Worm (Caenorhabditis elegans) whole organism, early embryonic: Measurements from ENCODE around the gene lem-2.

Experiments
- B0310.2 ChIP-seq: sonication (generic microtip); optimal IDR thresholded peaks from 2 replicates; lab custom pipeline; 2016; ENCODE audit warnings: mild to moderate bottlenecking, missing genetic modification characterization, missing compliant biosample characterization
- F13C5.2 ChIP-seq: sonication (generic microtip); optimal IDR thresholded peaks from 2 replicates; lab custom pipeline; 2017; ENCODE audit warnings: mild to moderate bottlenecking, missing genetic modification characterization, inconsistent platforms, missing compliant biosample characterization
- aly-1 ChIP-seq: sonication (generic microtip); optimal IDR thresholded peaks from 2 replicates; lab custom pipeline; 2016; ENCODE audit warnings: missing genetic modification characterization, missing compliant biosample characterization
- ama-1 ChIP-seq: fragments of 150-350 bp; optimal IDR thresholded peaks from 2 replicates; lab custom pipeline; 2014
- ceh-13 ChIP-seq: fragments of 200-800 bp; sonication (Bioruptor generic); optimal IDR thresholded peaks from 2 replicates; lab custom pipeline; 2018; ENCODE audit warnings: mild to moderate bottlenecking, missing genetic modification characterization, missing compliant biosample characterization
- ceh-36 ChIP-seq: sonication (generic microtip); optimal IDR thresholded peaks from 2 replicates; lab custom pipeline; 2016; ENCODE audit warnings: missing genetic modification characterization, inconsistent platforms, missing compliant biosample characterization
- ets-7 ChIP-seq: sonication (generic microtip); optimal IDR thresholded peaks from 2 replicates; lab custom pipeline; 2016; ENCODE audit warnings: missing genotype, missing genetic modification characterization, missing compliant biosample characterization
- flt-1 ChIP-seq: fragments of 200-800 bp; sonication (Bioruptor generic); IDR thresholded peaks from 2 replicates; pipeline ENCODE4 v1.3.6; 2022; ENCODE audit warnings: missing genetic modification characterization, missing compliant biosample characterization
- hmbx-1 ChIP-seq: sonication (generic microtip); optimal IDR thresholded peaks from 2 replicates; lab custom pipeline; 2016; ENCODE audit warnings: mild to moderate bottlenecking, missing genetic modification characterization, missing compliant biosample characterization
- hmg-4 ChIP-seq: fragments of 200-800 bp; sonication (Bioruptor generic); optimal IDR thresholded peaks from 2 replicates; lab custom pipeline; 2018; ENCODE audit warnings: mild to moderate bottlenecking, missing genetic modification characterization, missing compliant biosample characterization
- hnd-1 ChIP-seq: sonication (generic microtip); optimal IDR thresholded peaks from 2 replicates; lab custom pipeline; 2016; ENCODE audit warnings: missing genetic modification characterization, missing compliant biosample characterization
- pes-1 ChIP-seq: fragments of 200-800 bp; sonication (Bioruptor generic); IDR thresholded peaks from 2 replicates; pipeline ENCODE4 v1.3.6; 2022; ENCODE audit warnings: missing genetic modification reagents, missing genetic modification characterization, missing compliant biosample characterization
- scrt-1 ChIP-seq: fragments of 200-800 bp; sonication (Bioruptor generic); IDR thresholded peaks from 2 replicates; pipeline ENCODE4 v1.3.6; 2022; ENCODE audit warnings: missing genetic modification characterization, missing compliant biosample characterization
- sea-1 ChIP-seq: fragments of 200-800 bp; sonication (Bioruptor generic); conservative IDR thresholded peaks from 2 replicates; pipeline ENCODE4 v1.3.6; 2022; ENCODE audit warnings: missing genetic modification characterization, missing compliant biosample characterization
- tbx-11 ChIP-seq: fragments of 200-800 bp; sonication (Bioruptor generic); IDR thresholded peaks from 2 replicates; pipeline ENCODE4 v1.3.6; 2022; ENCODE audit warnings: missing genetic modification characterization, missing compliant biosample characterization
- tbx-37 ChIP-seq: fragments of 200-800 bp; sonication (Bioruptor generic); conservative IDR thresholded peaks from 2 replicates; pipeline ENCODE4 v1.3.6; 2022; ENCODE audit warnings: missing genetic modification reagents, missing genetic modification characterization, missing compliant biosample characterization
- tra-4 ChIP-seq: sonication (generic microtip); optimal IDR thresholded peaks from 2 replicates; lab custom pipeline; 2017; ENCODE audit warnings: missing genetic modification characterization, missing compliant biosample characterization

lem-2 gene

ce11 chrII:14055717-14056116 is 7.5 kb upstream of the lem-2 start:
- TF ChIP-seq tbx-11 (GFP tag; lab: Robert Waterston, UW): no peak
- no peak for TF ChIP-seq flt-1
- no peak for TF ChIP-seq hmbx-1 (tag; lab: Kevin White, UChicago)
- no peak for TF ChIP-seq ama-1 (lab: Kevin White, UChicago)
- TF ChIP-seq tbx-37 (GFP tag; lab: Robert Waterston, UW): no peak
- TF ChIP-seq hmg-4 (GFP tag; lab: Kevin White, UChicago): no peak
- TF ChIP-seq hnd-1 (tag; lab: Kevin White, UChicago): no peak
- no peak for TF ChIP-seq aly-1
- TF ChIP-seq sea-1 (GFP tag; lab: Robert Waterston, UW): no peak
- no peak for TF ChIP-seq tra-4 (tag; lab: Kevin White, UChicago)
- TF ChIP-seq B0310.2 (tag; lab: Kevin White, UChicago): no peak
- no peak for TF ChIP-seq F13C5.2 (tag; lab: Kevin White, UChicago)
- no peak for TF ChIP-seq scrt-1 (GFP tag; lab: Robert Waterston, UW)

- TF ChIP-seq scrt-1 (GFP tag; lab: Robert Waterston, UW): peak; percentile 36; the same call in 1 of the 2 replicates
- no peak for TF ChIP-seq ets-7
- peak; percentile 88 for TF ChIP-seq F13C5.2 (tag; lab: Kevin White, UChicago)
- TF ChIP-seq pes-1 (GFP tag; lab: Robert Waterston, UW): peak; percentile 68
- TF ChIP-seq flt-1: peak; percentile 72
- peak; percentile 60; the same call in 1 of the 2 replicates for TF ChIP-seq tbx-37 (GFP tag; lab: Robert Waterston, UW)
- TF ChIP-seq tbx-11 (GFP tag; lab: Robert Waterston, UW): peak; percentile 59; the same call in 1 of the 2 replicates
- peak; percentile 34 for TF ChIP-seq hmg-4 (GFP tag; lab: Kevin White, UChicago)
- TF ChIP-seq aly-1: no peak
- no peak for TF ChIP-seq ama-1 (lab: Kevin White, UChicago)
- peak; percentile 23 for TF ChIP-seq ceh-13 (GFP tag; lab: Kevin White, UChicago)
- 0 out of 2 replicates have a peak, but pooled peaks have one; percentile 24 for TF ChIP-seq sea-1 (GFP tag; lab: Robert Waterston, UW)
- peak; percentile 17 for TF ChIP-seq hnd-1 (tag; lab: Kevin White, UChicago)
Measured at ce11 chrII:14059767-14060166, 3.5 kb upstream of the lem-2 start, which contains the start of gene rpb-11. Gene rpb-11 (plus strand): TSS chrII:14060085.

ce11 chrII:14060439-14060838 is 2.8 kb upstream of the lem-2 start, which contains the start of gene W01G7.4:
Gene W01G7.4 (plus strand): TSS chrII:14060739.
- TF ChIP-seq ceh-13 (GFP tag; lab: Kevin White, UChicago): no peak
- TF ChIP-seq tbx-11 (GFP tag; lab: Robert Waterston, UW): no peak
- no peak for TF ChIP-seq hmg-4 (GFP tag; lab: Kevin White, UChicago)
- no peak for TF ChIP-seq ceh-36 (tag; lab: Kevin White, UChicago)

ce11 chrII:14060885-14061284 is 2.4 kb upstream of the lem-2 start:
- TF ChIP-seq pes-1 (GFP tag; lab: Robert Waterston, UW) (0 out of 2 replicates have a peak, but pooled peaks have one; percentile 6), aly-1 (no peak)

- TF ChIP-seq ceh-36 (tag; lab: Kevin White, UChicago) (no peak), B0310.2 (tag; lab: Kevin White, UChicago) (no peak), tbx-11 (GFP tag; lab: Robert Waterston, UW) (no peak), flt-1 (no peak), aly-1 (no peak), tra-4 (tag; lab: Kevin White, UChicago) (no peak), hnd-1 (tag; lab: Kevin White, UChicago) (no peak), scrt-1 (GFP tag; lab: Robert Waterston, UW) (no peak), ceh-13 (GFP tag; lab: Kevin White, UChicago) (no peak)
Measured at ce11 chrII:14064051-14064450, 801 bp downstream of the lem-2 start.

ce11 chrII:14065486-14065885 is 2.2 kb downstream of the lem-2 start:
- no peak for TF ChIP-seq ceh-36 (tag; lab: Kevin White, UChicago)
- no peak for TF ChIP-seq hmbx-1 (tag; lab: Kevin White, UChicago)

ce11 chrII:14068607-14069006 is 5.4 kb downstream of the lem-2 start, which contains the start of gene xrn-1:
Gene xrn-1 (plus strand): TSS chrII:14068907.
- no peak for TF ChIP-seq sea-1 (GFP tag; lab: Robert Waterston, UW)
- TF ChIP-seq scrt-1 (GFP tag; lab: Robert Waterston, UW): no peak
- no peak for TF ChIP-seq tbx-11 (GFP tag; lab: Robert Waterston, UW)
- TF ChIP-seq flt-1: no peak
- no peak for TF ChIP-seq ets-7
- TF ChIP-seq aly-1: no peak
- TF ChIP-seq F13C5.2 (tag; lab: Kevin White, UChicago): no peak
- no peak for TF ChIP-seq hmg-4 (GFP tag; lab: Kevin White, UChicago)
- no peak for TF ChIP-seq B0310.2 (tag; lab: Kevin White, UChicago)
- no peak for TF ChIP-seq hmbx-1 (tag; lab: Kevin White, UChicago)
- no peak for TF ChIP-seq ceh-36 (tag; lab: Kevin White, UChicago)
- TF ChIP-seq tra-4 (tag; lab: Kevin White, UChicago): no peak

ce11 chrII:14074825-14075224 is 11.6 kb downstream of the lem-2 start:
- TF ChIP-seq F13C5.2 (tag; lab: Kevin White, UChicago): no peak
- TF ChIP-seq tbx-37 (GFP tag; lab: Robert Waterston, UW): no peak
- no peak for TF ChIP-seq scrt-1 (GFP tag; lab: Robert Waterston, UW)
- TF ChIP-seq ceh-36 (tag; lab: Kevin White, UChicago): no peak
- TF ChIP-seq hmg-4 (GFP tag; lab: Kevin White, UChicago): no peak
- TF ChIP-seq aly-1: no peak
- TF ChIP-seq flt-1: no peak
- TF ChIP-seq sea-1 (GFP tag; lab: Robert Waterston, UW): no peak
- TF ChIP-seq hmbx-1 (tag; lab: Kevin White, UChicago): no peak
- TF ChIP-seq ceh-13 (GFP tag; lab: Kevin White, UChicago): no peak
- no peak for TF ChIP-seq B0310.2 (tag; lab: Kevin White, UChicago)
- TF ChIP-seq hnd-1 (tag; lab: Kevin White, UChicago): no peak
- no peak for TF ChIP-seq tbx-11 (GFP tag; lab: Robert Waterston, UW)
- TF ChIP-seq pes-1 (GFP tag; lab: Robert Waterston, UW): no peak
- TF ChIP-seq ama-1 (lab: Kevin White, UChicago): no peak
- TF ChIP-seq ets-7: no peak
- no peak for TF ChIP-seq tra-4 (tag; lab: Kevin White, UChicago)
